Fruit fly (Drosophila melanogaster): ENCODE results near the gene mnd.

DNA sequence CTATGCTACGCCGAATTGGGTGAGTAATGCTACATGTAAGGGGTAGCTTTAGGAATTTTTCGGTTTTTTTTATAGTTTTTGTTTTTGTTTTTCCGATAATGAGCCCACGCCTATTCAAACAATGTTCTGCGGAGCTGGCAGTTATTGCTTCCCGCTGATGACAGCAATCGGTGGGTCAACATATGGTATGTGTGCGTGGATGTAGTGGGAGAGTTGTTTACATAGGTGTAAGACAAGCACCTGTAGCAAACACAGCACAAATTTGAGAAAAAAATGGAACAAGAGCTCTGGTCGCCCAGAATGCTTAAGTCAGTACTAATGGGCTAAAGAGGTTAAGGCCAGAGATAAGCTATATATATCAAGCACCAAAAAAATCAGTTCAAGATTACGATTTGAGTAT lies 3.3 kb downstream of the mnd start:
- TF ChIP-seq Rel (GFP tag; optimal IDR thresholded peaks at IDR 0.05) (no peak), Rel (tag; optimal IDR thresholded peaks at IDR 0.05) (no peak), lola (GFP tag; optimal IDR thresholded peaks at IDR 0.05) (no peak), usp (GFP tag; optimal IDR thresholded peaks at IDR 0.05) (no peak), ey (GFP tag; optimal IDR thresholded peaks at IDR 0.05) (no peak), Vsx2 (GFP tag; optimal IDR thresholded peaks at IDR 0.05; ENCODE audit: partially characterized antibody) (no peak), Dfd (GFP tag; optimal IDR thresholded peaks at IDR 0.05) (no peak), Hr78 (GFP tag; optimal IDR thresholded peaks at IDR 0.05) (no peak), Abd-B (GFP tag; optimal IDR thresholded peaks at IDR 0.05) (no peak), tai (GFP tag; optimal IDR thresholded peaks at IDR 0.05) (no peak), woc (GFP tag; optimal IDR thresholded peaks at IDR 0.05) (no peak)
